Worm (Caenorhabditis elegans) whole organism, L4/young adult: ENCODE measurements around the gene dnj-18.

ENCODE experiments used
- dao-5 ChIP-seq: sonication (generic microtip); optimal IDR thresholded peaks from 2 replicates; lab custom pipeline; 2016; ENCODE audit warnings: missing genotype, missing genetic modification characterization, moderate library complexity, missing compliant biosample characterization
- him-1 ChIP-seq: sonication (generic microtip); optimal IDR thresholded peaks from 2 replicates; lab custom pipeline; 2016; ENCODE audit warnings: missing genotype, missing genetic modification reagents, missing genetic modification characterization, missing compliant biosample characterization

DNA sequence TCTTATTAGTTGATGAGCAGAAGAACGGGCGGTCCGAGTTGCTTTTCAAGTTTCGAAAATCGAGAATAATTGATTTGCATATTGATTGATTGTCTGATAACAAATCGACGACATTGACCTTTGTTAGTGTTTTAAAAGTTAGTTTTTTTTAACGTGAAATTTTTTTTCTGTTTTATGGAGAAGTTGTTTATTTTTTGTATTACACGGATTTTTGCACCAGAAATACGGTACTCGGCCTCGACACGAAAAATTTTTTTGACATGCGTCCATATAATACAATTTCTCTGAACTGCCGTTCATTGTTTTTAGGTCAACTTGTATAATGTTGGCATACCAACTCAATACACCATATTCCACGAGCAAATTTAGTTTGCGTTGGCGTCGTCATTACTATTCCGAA is 42.5 kb upstream of the dnj-18 start, which contains the start of gene T23F11.2:
- TF ChIP-seq him-1 (tag; lab: Kevin White, UChicago), result no peak
- no peak for TF ChIP-seq dao-5
